Fruit fly (Drosophila melanogaster): ENCODE data around the gene CG8202.
A peak's percentile ranks its signal among the peaks of the same experiment; 100 is the strongest.

CG8202 gene

DNA sequence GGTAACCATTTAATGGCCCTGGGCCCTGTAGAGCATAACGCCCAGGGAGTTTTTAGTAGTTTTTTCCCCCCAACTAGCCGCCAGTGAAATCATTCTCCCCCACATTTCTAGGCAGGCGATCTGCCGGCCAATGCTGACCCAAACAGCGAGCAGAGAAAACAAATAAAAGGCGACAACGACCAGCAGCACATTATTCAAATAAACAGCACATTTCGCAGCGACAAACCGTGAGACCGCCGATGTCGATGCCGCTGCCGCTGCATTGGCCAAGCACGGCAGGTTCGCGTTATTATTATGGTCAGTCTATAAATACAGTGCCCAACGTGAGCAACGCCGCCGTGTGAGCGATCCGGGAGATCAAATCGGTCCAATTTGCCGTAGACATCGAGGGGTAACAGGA, 13.0 kb upstream of the CG8202 start, which contains the start of gene CG11760:
CG11760 (plus strand) TSS at position 301 of the 400 bp plus-strand sequence.
- TF ChIP-seq CG2678 (tag; optimal IDR thresholded peaks at IDR 0.05) (no peak), sens (GFP tag) (peak; percentile 30), Med (GFP tag) (peak; percentile 61), Max (GFP tag; optimal IDR thresholded peaks at IDR 0.05) (no peak), sc (optimal IDR thresholded peaks at IDR 0.05) (no peak), sc (GFP tag; optimal IDR thresholded peaks at IDR 0.05) (no peak), Doc3 (GFP tag; IDR thresholded peaks at IDR 0.05; ENCODE audit: partially characterized antibody) (0 out of 3 replicates have a peak, but pooled peaks have one; percentile 16)

- TF ChIP-seq CG1024 (GFP tag; IDR thresholded peaks at IDR 0.05), result no peak
- TF ChIP-seq CG6765 (GFP tag; optimal IDR thresholded peaks at IDR 0.05), result no peak
Measured at dm6 chr3R:8721071-8721470, 10.8 kb upstream of the CG8202 start, which contains the start of gene CG8136. Gene CG8136, plus strand, starts transcription at chr3R:8721371.

- TF ChIP-seq z (GFP tag; IDR thresholded peaks at IDR 0.05) (no peak), MESR4 (GFP tag; optimal IDR thresholded peaks at IDR 0.05) (peak; percentile 41), exex (tag; optimal IDR thresholded peaks at IDR 0.05) (no peak), lab (GFP tag; optimal IDR thresholded peaks at IDR 0.05) (no peak), dpn (GFP tag; optimal IDR thresholded peaks at IDR 0.05) (no peak), CG12659 (GFP tag; optimal IDR thresholded peaks at IDR 0.05) (no peak), Fer3 (tag; optimal IDR thresholded peaks at IDR 0.05) (no peak), CG17829 (tag; optimal IDR thresholded peaks at IDR 0.05) (no peak), CG34224 (GFP tag; IDR thresholded peaks at IDR 0.05; ENCODE audit: partially characterized antibody) (no peak), vvl (GFP tag; IDR thresholded peaks at IDR 0.05) (0 out of 2 replicates have a peak, but pooled peaks have one; percentile 29), CG30431 (GFP tag; optimal IDR thresholded peaks at IDR 0.05) (no peak), rib (GFP tag; IDR thresholded peaks at IDR 0.05) (no peak), CG18011 (GFP tag; optimal IDR thresholded peaks at IDR 0.05) (peak; percentile 29), CG6854 (GFP tag; optimal IDR thresholded peaks at IDR 0.05) (no peak), salm (tag; optimal IDR thresholded peaks at IDR 0.05) (no peak), HLHmδ (GFP tag; optimal IDR thresholded peaks at IDR 0.05) (no peak), CG10431 (GFP tag; optimal IDR thresholded peaks at IDR 0.05) (no peak), Sry-β (GFP tag; optimal IDR thresholded peaks at IDR 0.05) (no peak), Hr39 (optimal IDR thresholded peaks at IDR 0.05) (no peak), Pdp1 (GFP tag; optimal IDR thresholded peaks at IDR 0.05) (peak in 1 of 2 experiments; percentile 49), pzg (GFP tag; optimal IDR thresholded peaks at IDR 0.05) (peak; percentile 48), CkIIα-i1 (GFP tag; IDR thresholded peaks at IDR 0.05) (no peak), pros (GFP tag; optimal IDR thresholded peaks at IDR 0.05) (no peak), CG8478 (optimal IDR thresholded peaks at IDR 0.05) (no peak), cato (GFP tag; optimal IDR thresholded peaks at IDR 0.05; ENCODE audit: borderline replicate concordance) (no peak), trh (GFP tag; optimal IDR thresholded peaks at IDR 0.05) (no peak), jigr1 (GFP tag; IDR thresholded peaks at IDR 0.05) (no peak), CG4617 (GFP tag; optimal IDR thresholded peaks at IDR 0.05; ENCODE audit: borderline replicate concordance) (peak; percentile 40), ash1 (GFP tag; optimal IDR thresholded peaks at IDR 0.05) (no peak), CG11456 (GFP tag; IDR thresholded peaks at IDR 0.05) (no peak), tx (GFP tag; optimal IDR thresholded peaks at IDR 0.05) (no peak), pan (optimal IDR thresholded peaks at IDR 0.05) (no peak), pan (GFP tag; optimal IDR thresholded peaks at IDR 0.05 in 1 of 2, IDR thresholded peaks at IDR 0.05 in 1 of 2) (no peak), maf-S (GFP tag; optimal IDR thresholded peaks at IDR 0.05) (no peak), Xrp1 (GFP tag; IDR thresholded peaks at IDR 0.05) (no peak), CG15514 (GFP tag; optimal IDR thresholded peaks at IDR 0.05) (no peak), knrl (GFP tag; IDR thresholded peaks at IDR 0.05; ENCODE audit: partially characterized antibody) (no peak), al (GFP tag; IDR thresholded peaks at IDR 0.05) (no peak), sob (GFP tag; IDR thresholded peaks at IDR 0.05) (no peak)
Measured at dm6 chr3R:8722962-8723548, 8.8 kb upstream of the CG8202 start, which contains the start of gene nom. Gene nom, plus strand, starts transcription at chr3R:8723174.

Data from whole organism, embryonic.